Worm (Caenorhabditis elegans): ENCODE data around the gene hum-2.

- TF ChIP-seq ama-1 (optimal IDR thresholded peaks at IDR 0.05) (no peak), zip-5 (tag; optimal IDR thresholded peaks at IDR 0.05) (no peak), unc-86 (tag; optimal IDR thresholded peaks at IDR 0.05) (no peak), fkh-10 (GFP tag; optimal IDR thresholded peaks at IDR 0.05) (no peak)
Observed at ce11 chrV:9422745-9423144, 36.8 kb downstream of the hum-2 start.

Measured in whole organism, late embryonic.